Worm (Caenorhabditis elegans) whole organism, L1 larva: ENCODE results near the gene fkb-1.

ENCODE experiments used
- C04F5.9 ChIP-seq: sonication (generic microtip); optimal IDR thresholded peaks from 2 replicates; lab custom pipeline; 2016; ENCODE audit warnings: missing genetic modification characterization, missing compliant biosample characterization
- C16A3.4 ChIP-seq: fragments of 150-350 bp; optimal IDR thresholded peaks from 2 replicates; lab custom pipeline; 2014; ENCODE audit warnings: missing biosample characterization, missing genetic modification characterization
- C34B4.2 ChIP-seq: sonication (generic microtip); optimal IDR thresholded peaks from 2 replicates; lab custom pipeline; 2017; ENCODE audit warnings: mild to moderate bottlenecking, missing genetic modification characterization, missing compliant biosample characterization
- aha-1 ChIP-seq: fragments of 150-350 bp; optimal IDR thresholded peaks from 2 replicates; lab custom pipeline; 2014; ENCODE audit warnings: missing biosample characterization, missing genetic modification characterization
- ama-1 ChIP-seq: fragments of 150-350 bp; optimal IDR thresholded peaks from 2 replicates; lab custom pipeline; 2014
- ceh-63 ChIP-seq: fragments of 200-800 bp; sonication (Bioruptor generic); optimal IDR thresholded peaks from 2 replicates; lab custom pipeline; 2018; ENCODE audit warnings: mild to moderate bottlenecking, missing genetic modification characterization, missing compliant biosample characterization
- ceh-82 ChIP-seq, 3 experiments: fragments of 150-350 bp in 1 of 3; sonication (generic microtip) in 2 of 3; optimal IDR thresholded peaks; 2 replicates each; lab custom pipeline; 2014 to 2017; ENCODE audit warnings: missing biosample characterization in 3 of 3, missing genetic modification characterization in 3 of 3
- dpl-1 ChIP-seq, 3 experiments: fragments of 150-350 bp in 2 of 3; sonication (generic microtip) in 1 of 3; optimal IDR thresholded peaks; 2 replicates each; lab custom pipeline; 2014 to 2017; ENCODE audit warnings: missing biosample characterization in 3 of 3, missing genetic modification characterization in 3 of 3, missing genetic modification reagents in 3 of 3
- dsc-1 ChIP-seq: sonication (generic microtip); optimal IDR thresholded peaks from 2 replicates; lab custom pipeline; 2016; ENCODE audit warnings: mild to moderate bottlenecking, missing genetic modification characterization, missing compliant biosample characterization
- elt-2 ChIP-seq: sonication (generic microtip); optimal IDR thresholded peaks from 2 replicates; lab custom pipeline; 2016; ENCODE audit warnings: missing genetic modification characterization, mild to moderate bottlenecking, inconsistent platforms, missing compliant biosample characterization, missing genetic modification reagents
- elt-3 ChIP-seq, 6 experiments: fragments of 150-350 bp in 1 of 6; sonication (generic microtip); optimal IDR thresholded peaks; 2 replicates each; lab custom pipeline; 2017 to 2018; ENCODE audit warnings: missing biosample characterization in 6 of 6, missing genetic modification characterization in 6 of 6, inconsistent platforms in 1 of 6
- ets-5 ChIP-seq: fragments of 200-800 bp; sonication (Bioruptor generic); IDR thresholded peaks from 2 replicates; pipeline ENCODE4 v1.3.6; 2022; ENCODE audit warnings: missing genetic modification characterization, missing compliant biosample characterization
- fkh-10 ChIP-seq: sonication (generic microtip); optimal IDR thresholded peaks from 2 replicates; lab custom pipeline; 2017; ENCODE audit warnings: missing biosample characterization, missing genetic modification reagents, missing genetic modification characterization
- fos-1 ChIP-seq: fragments of 150-350 bp; optimal IDR thresholded peaks from 2 replicates; lab custom pipeline; 2014; ENCODE audit warnings: missing biosample characterization, missing genetic modification characterization
- hlh-4 ChIP-seq: sonication (generic microtip); optimal IDR thresholded peaks from 2 replicates; lab custom pipeline; 2016; ENCODE audit warnings: mild to moderate bottlenecking, missing genetic modification characterization, missing compliant biosample characterization
- hpl-2 ChIP-seq: fragments of 150-350 bp; optimal IDR thresholded peaks from 2 replicates; lab custom pipeline; 2014; ENCODE audit warnings: missing biosample characterization, missing genetic modification reagents, missing genetic modification characterization
- lin-13 ChIP-seq: fragments of 150-350 bp; optimal IDR thresholded peaks from 2 replicates; lab custom pipeline; 2014; ENCODE audit warnings: missing biosample characterization, missing genetic modification reagents, missing genetic modification characterization
- lin-14 ChIP-seq: fragments of 200-800 bp; sonication (Bioruptor generic); optimal IDR thresholded peaks from 2 replicates; lab custom pipeline; 2018; ENCODE audit warnings: mild to moderate bottlenecking, missing genetic modification characterization, moderate library complexity, missing compliant biosample characterization
- lin-15B ChIP-seq: fragments of 150-350 bp; sonication (generic microtip); optimal IDR thresholded peaks from 3 replicates; lab custom pipeline; 2014; ENCODE audit warnings: missing biosample characterization, missing genetic modification characterization
- mab-9 ChIP-seq: fragments of 200-800 bp; sonication (Bioruptor generic); IDR thresholded peaks from 2 replicates; pipeline ENCODE4 v1.3.6; 2022; ENCODE audit warnings: missing genetic modification reagents, missing genetic modification characterization, missing compliant biosample characterization
- mef-2 ChIP-seq: fragments of 150-350 bp; optimal IDR thresholded peaks from 2 replicates; lab custom pipeline; 2014; ENCODE audit warnings: missing biosample characterization, missing genetic modification characterization
- mep-1 ChIP-seq: fragments of 150-350 bp; optimal IDR thresholded peaks from 2 replicates; lab custom pipeline; 2014; ENCODE audit warnings: missing biosample characterization, missing genetic modification characterization
- nhr-20 ChIP-seq: sonication (generic microtip); optimal IDR thresholded peaks from 2 replicates; lab custom pipeline; 2016; ENCODE audit warnings: mild to moderate bottlenecking, missing genetic modification characterization, missing compliant biosample characterization
- nhr-28 ChIP-seq: fragments of 150-350 bp; optimal IDR thresholded peaks from 2 replicates; lab custom pipeline; 2014; ENCODE audit warnings: missing biosample characterization, missing genetic modification characterization
- nhr-71 ChIP-seq: sonication (generic microtip); optimal IDR thresholded peaks from 2 replicates; lab custom pipeline; 2016; ENCODE audit warnings: mild to moderate bottlenecking, missing genetic modification characterization, moderate library complexity, missing compliant biosample characterization
- nhr-84 ChIP-seq: sonication (generic microtip); optimal IDR thresholded peaks from 2 replicates; lab custom pipeline; 2017; ENCODE audit warnings: missing biosample characterization, missing genetic modification characterization
- nhr-90 ChIP-seq: sonication (generic microtip); optimal IDR thresholded peaks from 2 replicates; lab custom pipeline; 2016; ENCODE audit warnings: mild to moderate bottlenecking, missing genetic modification characterization, missing compliant biosample characterization; ENCODE audit not compliant: poor library complexity
- pax-3 ChIP-seq: fragments of 200-800 bp; sonication (Bioruptor generic); optimal IDR thresholded peaks from 2 replicates; lab custom pipeline; 2018; ENCODE audit warnings: mild to moderate bottlenecking, missing genetic modification characterization, moderate library complexity, missing compliant biosample characterization
- rnt-1 ChIP-seq: sonication (generic microtip); optimal IDR thresholded peaks from 2 replicates; lab custom pipeline; 2016; ENCODE audit warnings: mild to moderate bottlenecking, missing genetic modification characterization, moderate library complexity, missing compliant biosample characterization
- skn-1 ChIP-seq: fragments of 150-350 bp; optimal IDR thresholded peaks from 2 replicates; lab custom pipeline; 2014; ENCODE audit warnings: missing biosample characterization, missing genetic modification characterization
- sptf-1 ChIP-seq: fragments of 150-350 bp; optimal IDR thresholded peaks from 2 replicates; lab custom pipeline; 2014; ENCODE audit warnings: missing biosample characterization, missing genetic modification characterization
- sup-37 ChIP-seq: fragments of 200-800 bp; sonication (Bioruptor generic); optimal IDR thresholded peaks from 2 replicates; lab custom pipeline; 2018; ENCODE audit warnings: mild to moderate bottlenecking, missing genetic modification characterization, missing compliant biosample characterization
- tbx-2 ChIP-seq: sonication (generic microtip); optimal IDR thresholded peaks from 2 replicates; lab custom pipeline; 2016; ENCODE audit warnings: missing genetic modification characterization, missing compliant biosample characterization
- unc-130 ChIP-seq: fragments of 150-350 bp; optimal IDR thresholded peaks from 2 replicates; lab custom pipeline; 2017; ENCODE audit warnings: missing biosample characterization, missing genetic modification characterization, inconsistent platforms
- unc-30 ChIP-seq: sonication (generic microtip); optimal IDR thresholded peaks from 2 replicates; lab custom pipeline; 2017; ENCODE audit warnings: missing biosample characterization, missing genetic modification characterization
- unc-86 ChIP-seq: sonication (generic microtip); optimal IDR thresholded peaks from 2 replicates; lab custom pipeline; 2016; ENCODE audit warnings: missing genetic modification characterization, missing compliant biosample characterization
- vab-15 ChIP-seq: sonication (generic microtip); optimal IDR thresholded peaks from 2 replicates; lab custom pipeline; 2017; ENCODE audit warnings: missing genotype, mild to moderate bottlenecking, missing genetic modification characterization, missing compliant biosample characterization
- xbp-1 ChIP-seq: sonication (generic microtip); optimal IDR thresholded peaks from 2 replicates; lab custom pipeline; 2016; ENCODE audit warnings: missing genetic modification characterization, missing compliant biosample characterization
- ztf-11 ChIP-seq, 2 experiments: sonication (generic microtip); optimal IDR thresholded peaks; 2 replicates each; lab custom pipeline; 2016 to 2017; ENCODE audit warnings: missing genetic modification characterization in 2 of 2, missing biosample characterization in 1 of 2, missing compliant biosample characterization in 1 of 2

Gene fkb-1

DNA sequence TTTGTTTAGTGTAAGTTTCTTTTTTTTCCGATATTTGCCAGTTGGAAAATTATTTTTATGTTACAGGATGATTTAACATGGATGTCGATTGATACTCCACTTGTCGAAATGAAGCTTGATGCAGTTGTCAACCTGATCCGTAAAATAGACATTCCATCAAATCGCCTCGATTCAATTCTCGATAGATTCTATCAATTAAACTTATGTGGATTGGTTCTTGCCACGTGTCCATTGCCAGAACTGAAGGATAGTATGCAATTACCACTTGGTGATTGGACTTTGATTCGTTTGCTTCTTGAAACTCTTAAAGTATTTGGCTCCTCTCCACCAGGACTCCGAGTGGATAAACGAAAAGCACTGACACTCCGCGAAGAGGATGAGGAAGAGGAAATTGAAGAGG is 8.0 kb downstream of the fkb-1 start:
- TF ChIP-seq rnt-1 (tag; lab: Kevin White, UChicago) (no peak), hlh-4 (tag; lab: Kevin White, UChicago) (no peak), ama-1 (lab: Kevin White, UChicago) (no peak), vab-15 (tag; lab: Kevin White, UChicago) (no peak), nhr-90 (no peak), unc-130 (no peak), fkh-10 (GFP tag; lab: Kevin White, UChicago) (no peak), ceh-63 (GFP tag; lab: Kevin White, UChicago) (no peak)
- TF ChIP-seq, all 84 proteins: peak for 0

- TF ChIP-seq mef-2 (tag; lab: Kevin White, UChicago) (no peak), elt-2 (no peak), nhr-20 (tag; lab: Kevin White, UChicago) (no peak), aha-1 (tag; lab: Kevin White, UChicago) (no peak), fos-1 (tag; lab: Kevin White, UChicago) (no peak)
Observed at ce11 chrIV:11048871-11049270, 12.5 kb downstream of the fkb-1 start, which contains the start of gene F36H1.11. Gene F36H1.11, plus strand, starts transcription at chrIV:11049171.

DNA sequence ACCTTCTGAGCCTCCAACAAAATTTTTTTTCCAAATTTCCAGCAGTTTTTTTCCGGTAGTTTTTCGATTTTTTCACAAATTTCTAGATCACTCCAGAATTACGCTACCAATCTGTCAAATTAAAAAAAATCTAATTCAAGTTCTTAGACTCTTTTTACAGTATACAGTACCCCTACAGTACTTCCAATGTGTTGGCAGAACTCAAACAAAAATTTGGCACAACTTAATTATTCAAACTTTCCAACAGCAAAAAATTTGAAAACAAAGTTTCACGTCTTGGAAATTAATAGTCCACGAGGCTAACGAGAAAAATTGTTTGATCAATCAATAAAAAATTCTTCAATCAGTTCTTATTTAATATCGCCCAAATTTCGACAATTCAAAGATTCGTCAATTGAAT is 13.4 kb downstream of the fkb-1 start, which contains the start of gene F36H1.3:
Gene F36H1.3, plus strand, starts transcription at position 323 of the 400 bp plus-strand sequence.
- TF ChIP-seq ets-5 (GFP tag; lab: Robert Waterston, UW) (no peak), sptf-1 (tag; lab: Kevin White, UChicago) (no peak), elt-2 (no peak), nhr-84 (tag; lab: Kevin White, UChicago) (no peak), ceh-82 (tag; optimal IDR thresholded peaks at IDR 0.05; lab: Kevin White, UChicago) (no peak), C16A3.4 (no peak), pax-3 (tag; lab: Kevin White, UChicago) (no peak), lin-15B (no peak), C04F5.9 (tag; lab: Kevin White, UChicago) (no peak), vab-15 (tag; lab: Kevin White, UChicago) (no peak), lin-13 (GFP tag; lab: Kevin White, UChicago) (no peak), mab-9 (GFP tag; lab: Robert Waterston, UW) (no peak), hpl-2 (GFP tag; lab: Kevin White, UChicago) (no peak), elt-3 (tag; optimal IDR thresholded peaks at IDR 0.05; lab: Kevin White, UChicago) (no peak), dsc-1 (tag; lab: Kevin White, UChicago) (no peak), ztf-11 (tag; optimal IDR thresholded peaks at IDR 0.05; lab: Kevin White, UChicago) (no peak), nhr-28 (tag; lab: Kevin White, UChicago) (no peak)

- TF ChIP-seq dpl-1 (GFP tag; optimal IDR thresholded peaks at IDR 0.05; lab: Kevin White, UChicago), result no peak
- TF ChIP-seq C34B4.2 (tag; lab: Kevin White, UChicago), result no peak
- TF ChIP-seq nhr-71 (tag; lab: Kevin White, UChicago), result no peak
- no peak for TF ChIP-seq unc-86 (tag; lab: Kevin White, UChicago)
- no peak for TF ChIP-seq mep-1 (tag; lab: Kevin White, UChicago)
- TF ChIP-seq skn-1, result no peak
- no peak for TF ChIP-seq tbx-2 (tag; lab: Kevin White, UChicago)
- TF ChIP-seq lin-14, result no peak
- no peak for TF ChIP-seq sup-37
- TF ChIP-seq xbp-1 (tag; lab: Kevin White, UChicago), result no peak
- no peak for TF ChIP-seq hpl-2 (GFP tag; lab: Kevin White, UChicago)
- no peak for TF ChIP-seq unc-30 (tag; lab: Kevin White, UChicago)
Observed at ce11 chrIV:11051963-11052362, 15.6 kb downstream of the fkb-1 start.
